Worm (Caenorhabditis elegans) whole organism, L3 larva: ENCODE results near the gene B0281.3.

Experiments
- R02D3.7 ChIP-seq: fragments of 150-350 bp; optimal IDR thresholded peaks from 2 replicates; lab custom pipeline; 2014; ENCODE audit warnings: missing biosample characterization, missing genetic modification characterization
- ZK546.5 ChIP-seq: sonication (generic microtip); optimal IDR thresholded peaks from 2 replicates; lab custom pipeline; 2017; ENCODE audit warnings: missing biosample characterization, missing genetic modification characterization
- aly-2 ChIP-seq: fragments of 150-350 bp; optimal IDR thresholded peaks from 2 replicates; lab custom pipeline; 2014; ENCODE audit warnings: missing biosample characterization, missing genetic modification characterization
- ama-1 ChIP-seq: fragments of 150-350 bp; optimal IDR thresholded peaks from 2 replicates; lab custom pipeline; 2018
- ceh-16 ChIP-seq: sonication (generic microtip); optimal IDR thresholded peaks from 2 replicates; lab custom pipeline; 2017; ENCODE audit warnings: missing biosample characterization, missing genetic modification characterization
- ceh-28 ChIP-seq: fragments of 150-350 bp; optimal IDR thresholded peaks from 2 replicates; lab custom pipeline; 2014; ENCODE audit warnings: missing biosample characterization, missing genetic modification reagents, missing genetic modification characterization
- ceh-82 ChIP-seq: fragments of 150-350 bp; optimal IDR thresholded peaks from 2 replicates; lab custom pipeline; 2014; ENCODE audit warnings: missing biosample characterization, missing genetic modification characterization
- egl-27 ChIP-seq: sonication (generic microtip); optimal IDR thresholded peaks from 4 replicates; lab custom pipeline; 2017; ENCODE audit warnings: missing biosample characterization, missing genetic modification reagents, missing genetic modification characterization
- egl-5 ChIP-seq: fragments of 150-350 bp; optimal IDR thresholded peaks from 2 replicates; lab custom pipeline; 2017; ENCODE audit warnings: missing biosample characterization, missing genetic modification reagents, missing genetic modification characterization, inconsistent platforms
- elt-1 ChIP-seq: fragments of 150-350 bp; optimal IDR thresholded peaks from 2 replicates; lab custom pipeline; 2014; ENCODE audit warnings: missing biosample characterization, missing genetic modification characterization
- elt-2 ChIP-seq: sonication (generic microtip); optimal IDR thresholded peaks from 2 replicates; lab custom pipeline; 2016; ENCODE audit warnings: missing genetic modification reagents, mild to moderate bottlenecking, missing genetic modification characterization, missing compliant biosample characterization
- elt-3 ChIP-seq, 3 experiments: fragments of 150-350 bp in 1 of 3; sonication (generic microtip) in 2 of 3; optimal IDR thresholded peaks; 2 replicates in 2 of 3; 4 replicates in 1 of 3; lab custom pipeline; 2014 to 2017; ENCODE audit warnings: missing biosample characterization in 3 of 3, missing genetic modification characterization in 3 of 3
- eor-1 ChIP-seq, 2 experiments: fragments of 150-350 bp; optimal IDR thresholded peaks; 2 replicates each; lab custom pipeline; 2014 to 2018; ENCODE audit warnings: missing biosample characterization in 2 of 2, missing genetic modification characterization in 2 of 2
- fkh-10 ChIP-seq: sonication (generic microtip); optimal IDR thresholded peaks from 2 replicates; lab custom pipeline; 2017; ENCODE audit warnings: missing biosample characterization, missing genetic modification reagents, missing genetic modification characterization
- fkh-2 ChIP-seq: fragments of 150-350 bp; optimal IDR thresholded peaks from 2 replicates; lab custom pipeline; 2014; ENCODE audit warnings: missing biosample characterization, missing genetic modification reagents, missing genetic modification characterization
- fos-1 ChIP-seq: fragments of 150-350 bp; optimal IDR thresholded peaks from 2 replicates; lab custom pipeline; 2014; ENCODE audit warnings: missing biosample characterization, missing genetic modification characterization
- hmg-11 ChIP-seq: sonication (generic microtip); optimal IDR thresholded peaks from 2 replicates; lab custom pipeline; 2016; ENCODE audit warnings: missing genetic modification characterization, missing compliant biosample characterization
- jun-1 ChIP-seq: fragments of 150-350 bp; optimal IDR thresholded peaks from 2 replicates; lab custom pipeline; 2014; ENCODE audit warnings: missing biosample characterization, missing genetic modification reagents, missing genetic modification characterization
- lin-15B ChIP-seq: fragments of 150-350 bp; optimal IDR thresholded peaks from 2 replicates; lab custom pipeline; 2014; ENCODE audit warnings: missing biosample characterization, missing genetic modification characterization
- lin-39 ChIP-seq: fragments of 150-350 bp; optimal IDR thresholded peaks from 2 replicates; lab custom pipeline; 2018; ENCODE audit warnings: missing biosample characterization, missing genetic modification reagents, missing genetic modification characterization
- lsy-12 ChIP-seq: sonication (generic microtip); optimal IDR thresholded peaks from 2 replicates; lab custom pipeline; 2016; ENCODE audit warnings: mild to moderate bottlenecking, missing genetic modification characterization, missing compliant biosample characterization
- mdl-1 ChIP-seq: fragments of 150-350 bp; optimal IDR thresholded peaks from 2 replicates; lab custom pipeline; 2014; ENCODE audit warnings: missing biosample characterization, missing genetic modification characterization
- mml-1 ChIP-seq: fragments of 150-350 bp; sonication (generic microtip); optimal IDR thresholded peaks from 3 replicates; lab custom pipeline; 2014; ENCODE audit warnings: missing biosample characterization, missing genetic modification characterization
- nfya-1 ChIP-seq: sonication (generic microtip); optimal IDR thresholded peaks from 2 replicates; lab custom pipeline; 2017; ENCODE audit warnings: missing genetic modification characterization, mild to moderate bottlenecking, missing compliant biosample characterization, antibody characterized with exemption, moderate library complexity; ENCODE audit not compliant: insufficient read depth
- nhr-12 ChIP-seq: fragments of 150-350 bp; optimal IDR thresholded peaks from 2 replicates; lab custom pipeline; 2014; ENCODE audit warnings: missing biosample characterization, missing genetic modification characterization
- nhr-237 ChIP-seq: fragments of 150-350 bp; optimal IDR thresholded peaks from 2 replicates; lab custom pipeline; 2014; ENCODE audit warnings: missing biosample characterization, missing genetic modification characterization
- nhr-43 ChIP-seq: sonication (generic microtip); optimal IDR thresholded peaks from 2 replicates; lab custom pipeline; 2016; ENCODE audit warnings: mild to moderate bottlenecking, missing genetic modification characterization, missing compliant biosample characterization; ENCODE audit not compliant: poor library complexity, severe bottlenecking
- nhr-67 ChIP-seq: fragments of 150-350 bp; optimal IDR thresholded peaks from 2 replicates; lab custom pipeline; 2014; ENCODE audit warnings: missing biosample characterization, missing genetic modification characterization
- nhr-76 ChIP-seq: fragments of 150-350 bp; sonication (generic microtip); optimal IDR thresholded peaks from 5 replicates; lab custom pipeline; 2014; ENCODE audit warnings: missing biosample characterization, missing genetic modification characterization
- nhr-77 ChIP-seq: fragments of 150-350 bp; optimal IDR thresholded peaks from 2 replicates; lab custom pipeline; 2014; ENCODE audit warnings: missing biosample characterization, missing genetic modification characterization
- pha-4 ChIP-seq: fragments of 150-350 bp; optimal IDR thresholded peaks from 2 replicates; lab custom pipeline; 2014; ENCODE audit warnings: missing biosample characterization, missing genetic modification reagents, missing genetic modification characterization
- pqm-1 ChIP-seq: fragments of 150-350 bp; optimal IDR thresholded peaks from 2 replicates; lab custom pipeline; 2017; ENCODE audit warnings: missing biosample characterization, missing genetic modification characterization, inconsistent platforms
- sea-2 ChIP-seq: fragments of 150-350 bp; sonication (generic microtip); optimal IDR thresholded peaks from 4 replicates; lab custom pipeline; 2014; ENCODE audit warnings: missing biosample characterization, missing genetic modification reagents, missing genetic modification characterization
- snpc-4 ChIP-seq: fragments of 150-350 bp; optimal IDR thresholded peaks from 2 replicates; lab custom pipeline; 2014; ENCODE audit warnings: missing biosample characterization, missing genetic modification characterization
- unc-62 ChIP-seq: fragments of 150-350 bp; sonication (generic microtip); optimal IDR thresholded peaks from 4 replicates; lab custom pipeline; 2014; ENCODE audit warnings: missing biosample characterization, missing genetic modification reagents, missing genetic modification characterization
- zag-1 ChIP-seq: fragments of 150-350 bp; optimal IDR thresholded peaks from 2 replicates; lab custom pipeline; 2014; ENCODE audit warnings: missing biosample characterization, missing genetic modification characterization
- ztf-4 ChIP-seq: fragments of 150-350 bp; optimal IDR thresholded peaks from 2 replicates; lab custom pipeline; 2014; ENCODE audit warnings: missing biosample characterization, missing genetic modification characterization

Gene B0281.3

DNA sequence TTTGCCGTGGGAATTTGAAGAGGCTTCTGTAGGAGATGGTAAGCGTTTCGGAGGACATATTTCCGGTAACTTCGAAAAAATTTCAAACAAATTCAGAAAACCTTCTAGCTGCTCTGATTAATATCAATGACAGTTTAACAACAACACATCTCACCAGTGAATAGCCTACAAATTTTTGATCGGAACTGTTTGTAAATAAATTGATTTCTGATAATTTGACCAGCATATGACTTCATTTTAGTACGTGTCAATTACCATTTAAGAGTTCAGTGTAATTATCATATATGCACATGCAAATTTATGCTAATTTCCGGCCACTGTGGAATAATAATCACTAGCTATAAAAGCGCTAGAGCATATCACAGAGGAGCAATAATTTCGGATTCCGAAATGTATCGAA, 18.1 kb downstream of the B0281.3 start, which contains the start of gene ZK1240.11:
Gene ZK1240.11, plus strand, starts transcription at position 301 of the 400 bp plus-strand sequence.
- TF ChIP-seq lsy-12 (tag; lab: Kevin White, UChicago) (no peak), zag-1 (tag; lab: Kevin White, UChicago) (no peak), ceh-28 (tag; lab: Kevin White, UChicago) (no peak), hmg-11 (tag; lab: Kevin White, UChicago) (no peak), nhr-67 (no peak)

DNA sequence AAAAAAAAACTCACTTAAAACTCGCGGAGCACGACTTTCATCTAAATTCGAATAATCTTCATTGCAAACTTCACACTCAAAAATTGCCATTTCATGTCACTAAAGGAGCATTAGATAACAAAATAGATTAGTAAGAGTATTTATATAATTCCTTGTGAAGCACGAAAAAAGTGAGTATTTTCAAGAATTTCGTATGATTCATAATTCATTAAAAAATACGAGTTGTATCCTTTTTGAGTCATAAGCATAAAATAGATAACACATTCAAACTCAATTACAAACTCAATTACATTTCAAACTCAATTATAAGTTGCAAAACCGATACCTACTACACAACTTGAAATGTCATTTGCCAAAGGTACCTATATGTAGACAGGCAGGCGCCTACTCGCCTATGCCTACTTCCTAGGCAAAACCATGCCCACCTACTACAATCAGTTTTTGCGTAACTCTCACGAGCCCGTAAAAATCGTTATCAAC, 22.2 kb downstream of the B0281.3 start, which contains the start of the genes ZK1240.8 and ZK1240.1:
Gene ZK1240.8, minus strand, starts transcription at position 101 of the 480 bp plus-strand sequence.
Gene ZK1240.1, plus strand, starts transcription at position 430 of the 480 bp plus-strand sequence.
- no peak for TF ChIP-seq nfya-1
- TF ChIP-seq mdl-1 (tag; lab: Kevin White, UChicago): no peak
- TF ChIP-seq elt-1 (tag; lab: Kevin White, UChicago): no peak
- no peak for TF ChIP-seq lsy-12 (tag; lab: Kevin White, UChicago)
- TF ChIP-seq ceh-82 (tag; lab: Kevin White, UChicago): no peak
- no peak for TF ChIP-seq pqm-1 (tag; lab: Kevin White, UChicago)
- no peak for TF ChIP-seq snpc-4
- no peak for TF ChIP-seq lin-15B (tag; lab: Kevin White, UChicago)
- TF ChIP-seq ZK546.5 (tag; lab: Kevin White, UChicago): no peak
- TF ChIP-seq nhr-76 (tag; lab: Kevin White, UChicago): no peak
- no peak for TF ChIP-seq ztf-4
- no peak for TF ChIP-seq lin-39 (tag; lab: Kevin White, UChicago)
- no peak for TF ChIP-seq ama-1 (lab: Kevin White, UChicago)
- TF ChIP-seq jun-1 (tag; lab: Kevin White, UChicago): no peak
- TF ChIP-seq, all 47 proteins: peak for 0

- no peak for TF ChIP-seq nhr-77 (tag; lab: Kevin White, UChicago)
- TF ChIP-seq eor-1 (tag; optimal IDR thresholded peaks at IDR 0.05; lab: Kevin White, UChicago): no peak
- TF ChIP-seq egl-5 (tag; lab: Kevin White, UChicago): no peak
- no peak for TF ChIP-seq hmg-11 (tag; lab: Kevin White, UChicago)
- TF ChIP-seq fkh-2: no peak
- TF ChIP-seq fkh-10 (GFP tag; lab: Kevin White, UChicago): no peak
- no peak for TF ChIP-seq fos-1 (tag; lab: Kevin White, UChicago)
- TF ChIP-seq ceh-82 (tag; lab: Kevin White, UChicago): no peak
- no peak for TF ChIP-seq nhr-237 (tag; lab: Kevin White, UChicago)
- TF ChIP-seq nhr-76 (tag; lab: Kevin White, UChicago): no peak
- TF ChIP-seq elt-1 (tag; lab: Kevin White, UChicago): no peak
- TF ChIP-seq pqm-1 (tag; lab: Kevin White, UChicago): no peak
- no peak for TF ChIP-seq R02D3.7 (tag; lab: Kevin White, UChicago)
- TF ChIP-seq sea-2 (GFP tag; lab: Kevin White, UChicago): no peak
- no peak for TF ChIP-seq zag-1 (tag; lab: Kevin White, UChicago)
- no peak for TF ChIP-seq unc-62 (GFP tag; lab: Kevin White, UChicago)
- no peak for TF ChIP-seq lin-15B (tag; lab: Kevin White, UChicago)
These were observed 23.6 kb downstream of the B0281.3 start for ce11 chrII:2330462-2330861.

DNA sequence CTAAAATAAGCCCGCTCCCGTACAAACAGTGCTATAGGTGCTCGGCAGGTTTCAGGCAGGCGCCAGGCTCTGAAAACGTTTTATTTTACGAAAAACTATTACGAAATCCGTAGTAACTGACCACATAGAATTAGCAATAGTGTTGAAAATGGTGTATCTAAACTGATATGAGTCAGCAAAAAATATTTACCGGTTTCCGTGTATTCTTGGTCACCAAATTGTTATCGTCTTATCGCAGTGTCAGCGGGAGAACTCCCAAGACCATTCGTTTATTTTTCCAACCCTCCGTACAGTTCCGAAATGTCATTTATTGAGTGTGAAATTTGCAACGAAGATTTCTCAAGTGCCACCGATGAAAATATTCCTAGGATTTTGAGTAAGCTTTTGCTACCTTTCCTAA, 25.4 kb downstream of the B0281.3 start, which contains the start of gene F43C11.8:
Gene F43C11.8, plus strand, starts transcription at position 301 of the 400 bp plus-strand sequence.
- TF ChIP-seq nhr-43 (tag; lab: Kevin White, UChicago) (no peak), elt-3 (tag; optimal IDR thresholded peaks at IDR 0.05; lab: Kevin White, UChicago) (no peak), ceh-82 (tag; lab: Kevin White, UChicago) (no peak), nhr-12 (no peak), mml-1 (tag; lab: Kevin White, UChicago) (no peak), snpc-4 (no peak), mdl-1 (tag; lab: Kevin White, UChicago) (no peak), hmg-11 (tag; lab: Kevin White, UChicago) (no peak), egl-27 (tag; lab: Kevin White, UChicago) (no peak), nhr-77 (tag; lab: Kevin White, UChicago) (no peak), ZK546.5 (tag; lab: Kevin White, UChicago) (no peak)

DNA sequence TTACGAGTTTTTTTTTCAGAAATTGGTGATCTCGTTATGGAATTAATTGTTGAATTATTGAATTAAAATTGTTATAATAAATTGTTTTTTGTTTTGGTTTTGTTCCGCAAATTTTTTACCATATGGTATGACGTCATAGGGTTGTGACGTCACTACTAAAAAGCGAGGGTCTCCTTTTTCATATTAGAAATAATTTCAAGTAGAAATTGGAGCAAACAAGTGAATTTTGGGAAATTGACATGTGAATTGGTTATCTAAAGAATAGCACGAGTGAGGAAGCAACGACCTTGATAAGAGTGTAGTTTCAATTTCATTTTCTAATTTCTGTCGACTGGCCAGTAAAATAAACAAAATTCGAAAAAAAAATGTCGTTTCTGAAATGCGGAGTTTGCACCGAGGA, 28.7 kb downstream of the B0281.3 start, which contains the start of gene F43C11.7:
Gene F43C11.7, plus strand, starts transcription at position 326 of the 400 bp plus-strand sequence.
- TF ChIP-seq ceh-16 (tag; lab: Kevin White, UChicago) (no peak), R02D3.7 (tag; lab: Kevin White, UChicago) (no peak), nhr-237 (tag; lab: Kevin White, UChicago) (no peak), pqm-1 (tag; lab: Kevin White, UChicago) (peak; percentile 49), nhr-77 (tag; lab: Kevin White, UChicago) (no peak), hmg-11 (tag; lab: Kevin White, UChicago) (no peak), unc-62 (GFP tag; lab: Kevin White, UChicago) (no peak), ZK546.5 (tag; lab: Kevin White, UChicago) (no peak), pha-4 (tag; lab: Kevin White, UChicago) (peak; percentile 51), fkh-2 (no peak), zag-1 (tag; lab: Kevin White, UChicago) (no peak), elt-1 (tag; lab: Kevin White, UChicago) (no peak), lin-39 (tag; lab: Kevin White, UChicago) (no peak), aly-2 (tag; lab: Kevin White, UChicago) (no peak), elt-2 (tag; lab: Kevin White, UChicago) (peak; percentile 87), nhr-43 (tag; lab: Kevin White, UChicago) (no peak)
